Worm (Caenorhabditis elegans): ENCODE results near the gene chil-11.

The chil-11 gene

DNA sequence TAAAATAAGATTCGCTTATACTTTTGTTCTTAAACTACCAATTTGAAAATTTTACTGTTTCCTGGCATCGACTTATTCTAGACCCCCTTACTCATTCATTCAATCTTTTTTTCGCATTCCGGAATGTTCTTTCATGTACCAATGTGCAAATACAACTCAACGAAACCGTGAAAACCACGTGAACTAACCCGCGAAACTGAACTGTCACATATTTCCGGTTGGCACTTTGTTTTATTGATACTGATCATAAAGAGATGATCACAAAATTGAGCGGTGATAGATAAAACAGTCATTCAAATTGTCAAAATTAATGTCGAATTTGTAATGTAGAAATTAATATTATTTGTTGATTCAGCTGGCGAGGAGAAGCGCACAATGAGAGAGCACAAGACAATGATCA, 14.8 kb downstream of the chil-11 start:
- TF ChIP-seq unc-39 (tag; optimal IDR thresholded peaks at IDR 0.05): no peak

DNA sequence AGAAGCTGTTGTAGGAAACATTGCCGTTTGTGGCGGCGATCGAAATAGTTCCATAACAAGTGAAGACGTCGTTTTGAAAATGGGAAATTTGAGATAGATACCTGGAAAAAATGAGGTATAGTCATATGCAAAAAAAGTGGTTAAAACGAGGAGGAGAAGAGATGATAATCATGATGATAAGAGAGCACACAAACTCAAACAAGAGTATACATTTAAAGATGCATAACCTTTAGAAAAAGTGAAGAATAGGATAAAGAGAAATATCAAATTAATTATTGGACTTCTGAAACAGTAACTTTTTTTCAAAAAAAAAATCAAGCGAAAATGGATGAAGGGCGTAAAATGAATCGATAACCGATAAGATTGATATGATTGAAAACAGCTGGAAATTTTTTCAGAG, 16.6 kb downstream of the chil-11 start, which contains the start of gene nhr-46:
nhr-46 (minus strand) TSS at position 101 of the 400 bp plus-strand sequence.
- TF ChIP-seq sem-2 (GFP tag; optimal IDR thresholded peaks at IDR 0.05) (no peak), nhr-28 (tag; optimal IDR thresholded peaks at IDR 0.05) (no peak), tbx-8 (GFP tag; optimal IDR thresholded peaks at IDR 0.05) (no peak), nhr-2 (tag; optimal IDR thresholded peaks at IDR 0.05) (no peak), ceh-43 (GFP tag; optimal IDR thresholded peaks at IDR 0.05) (no peak), ham-2 (GFP tag; optimal IDR thresholded peaks at IDR 0.05) (no peak), ceh-39 (tag; optimal IDR thresholded peaks at IDR 0.05) (no peak), lsy-2 (tag; optimal IDR thresholded peaks at IDR 0.05) (no peak), M03D4.4 (tag; optimal IDR thresholded peaks at IDR 0.05) (no peak), bed-3 (GFP tag; optimal IDR thresholded peaks at IDR 0.05) (no peak), elt-3 (tag; optimal IDR thresholded peaks at IDR 0.05) (no peak), blmp-1 (tag; optimal IDR thresholded peaks at IDR 0.05) (no peak), nhr-237 (tag; optimal IDR thresholded peaks at IDR 0.05) (no peak), unc-62 (GFP tag; optimal IDR thresholded peaks at IDR 0.05) (no peak), lin-13 (tag; optimal IDR thresholded peaks at IDR 0.05) (no peak), mab-5 (tag; optimal IDR thresholded peaks at IDR 0.05) (no peak), drap-1 (GFP tag; optimal IDR thresholded peaks at IDR 0.05) (no peak), pha-4 (tag; optimal IDR thresholded peaks at IDR 0.05) (no peak), unc-39 (tag; optimal IDR thresholded peaks at IDR 0.05) (no peak), ztf-11 (tag; optimal IDR thresholded peaks at IDR 0.05) (no peak)

DNA sequence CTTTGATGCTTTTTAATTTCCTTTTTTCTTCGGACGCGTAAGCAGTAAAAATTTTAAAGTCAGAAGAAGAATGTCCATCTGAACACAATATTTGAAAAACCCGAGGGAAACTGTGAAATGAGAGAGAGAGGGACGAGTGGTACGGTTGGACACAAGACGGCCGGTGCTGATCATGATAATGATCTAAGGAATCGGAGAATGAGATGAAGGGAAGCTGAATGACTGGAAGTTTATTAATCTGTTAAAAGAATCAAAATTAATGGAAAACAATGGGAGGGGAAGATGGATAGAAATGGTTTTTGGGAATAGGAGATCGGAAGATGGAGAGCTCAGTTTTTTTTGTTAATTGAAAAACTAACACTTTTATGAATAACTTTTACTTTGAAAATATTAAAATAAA, 17.6 kb downstream of the chil-11 start:
- TF ChIP-seq unc-120 (tag; optimal IDR thresholded peaks at IDR 0.05; ENCODE audit: poor library complexity, severe bottlenecking) (no peak), elt-1 (tag; optimal IDR thresholded peaks at IDR 0.05; ENCODE audit: borderline replicate concordance, insufficient read depth) (peak; percentile 66)

DNA sequence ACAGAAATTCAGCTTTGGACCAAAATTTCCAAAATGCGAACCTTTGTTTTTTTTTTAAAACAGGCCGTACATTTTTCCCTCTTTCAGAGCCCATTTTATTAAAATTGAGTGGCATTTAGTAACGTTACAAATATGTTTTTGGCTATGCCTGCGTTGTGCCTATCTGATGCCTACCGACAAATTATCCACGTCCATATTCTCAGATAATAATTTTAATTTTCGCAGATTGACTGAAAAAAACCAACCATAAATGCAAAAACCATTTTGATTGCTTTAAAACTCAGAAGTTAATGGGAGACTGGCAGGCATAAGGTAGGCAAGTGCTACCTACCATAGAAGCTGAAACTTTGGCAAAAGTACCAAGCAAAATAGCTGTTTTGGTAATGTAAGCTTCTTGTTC, 19.5 kb downstream of the chil-11 start:
- TF ChIP-seq lin-13 (tag; optimal IDR thresholded peaks at IDR 0.05): no peak
- no peak for TF ChIP-seq mls-2 (tag; optimal IDR thresholded peaks at IDR 0.05)
- TF ChIP-seq zip-8 (tag; optimal IDR thresholded peaks at IDR 0.05): no peak
- no peak for TF ChIP-seq nhr-2 (tag; optimal IDR thresholded peaks at IDR 0.05)
- TF ChIP-seq hlh-1 (tag; optimal IDR thresholded peaks at IDR 0.05): no peak
- TF ChIP-seq ceh-83 (GFP tag; optimal IDR thresholded peaks at IDR 0.05): no peak

DNA sequence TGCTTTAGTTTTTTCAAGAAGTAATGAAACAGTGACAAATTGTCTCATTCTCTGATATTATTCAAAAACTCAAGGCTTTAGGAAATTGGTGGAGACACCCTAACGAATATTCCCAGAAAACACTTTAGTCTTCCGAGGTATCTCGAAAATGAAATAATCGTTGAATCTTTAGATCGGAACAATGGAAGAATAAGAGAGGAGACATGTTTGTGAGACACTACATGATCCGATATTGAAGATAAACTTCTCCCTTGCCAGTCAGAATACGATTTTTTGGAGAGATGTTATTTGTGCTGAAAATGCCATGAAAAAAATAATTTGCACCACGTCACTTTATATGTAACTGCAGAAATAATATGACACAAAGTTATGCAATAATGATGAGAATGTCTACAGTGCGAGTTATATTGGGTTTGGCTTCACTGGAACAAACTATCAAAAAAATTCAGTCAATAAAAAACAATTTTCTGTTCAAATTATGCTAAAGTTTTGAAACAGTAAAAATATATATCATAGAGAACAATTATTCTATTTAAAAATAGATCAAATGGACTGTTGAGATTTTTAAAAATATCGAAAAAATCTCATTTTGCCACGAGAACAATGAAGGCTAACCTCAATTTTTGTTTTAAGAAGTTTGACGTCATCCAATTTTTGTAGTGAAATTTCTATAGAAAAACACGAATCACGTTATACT, 20.2 kb downstream of the chil-11 start:
- TF ChIP-seq elt-1 (tag; optimal IDR thresholded peaks at IDR 0.05; ENCODE audit: borderline replicate concordance, insufficient read depth): peak; percentile 85
- TF ChIP-seq mls-2 (tag; optimal IDR thresholded peaks at IDR 0.05): no peak

DNA sequence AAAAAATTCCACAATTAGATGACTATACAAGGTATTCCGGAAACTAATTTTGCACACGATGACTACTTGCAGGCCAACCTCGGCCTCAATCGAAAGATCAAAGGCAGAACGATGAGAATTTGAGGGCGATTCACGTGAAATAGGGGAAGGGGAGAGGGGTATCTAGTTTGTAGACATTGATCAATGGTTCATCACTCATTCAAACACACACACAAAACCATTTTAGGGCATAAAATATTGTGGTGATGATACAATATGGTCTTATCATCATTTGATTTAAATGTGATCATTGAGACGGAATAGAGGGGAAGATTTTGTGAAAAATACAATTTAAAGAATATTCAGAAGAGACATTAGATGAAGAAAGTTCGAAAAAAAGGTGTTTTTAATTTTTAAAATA, 21.6 kb downstream of the chil-11 start:
- TF ChIP-seq nhr-2 (tag; optimal IDR thresholded peaks at IDR 0.05) (no peak), bed-3 (GFP tag; optimal IDR thresholded peaks at IDR 0.05) (no peak), nhr-237 (tag; optimal IDR thresholded peaks at IDR 0.05) (no peak), unc-120 (tag; optimal IDR thresholded peaks at IDR 0.05; ENCODE audit: poor library complexity, severe bottlenecking) (no peak), drap-1 (GFP tag; optimal IDR thresholded peaks at IDR 0.05) (no peak), snpc-4 (tag; optimal IDR thresholded peaks at IDR 0.05) (no peak), zip-8 (tag; optimal IDR thresholded peaks at IDR 0.05) (no peak), tbx-8 (GFP tag; optimal IDR thresholded peaks at IDR 0.05) (no peak), sptf-1 (tag; optimal IDR thresholded peaks at IDR 0.05) (no peak), cnd-1 (tag; optimal IDR thresholded peaks at IDR 0.05) (no peak), ztf-11 (tag; optimal IDR thresholded peaks at IDR 0.05) (no peak), lin-13 (tag; optimal IDR thresholded peaks at IDR 0.05) (no peak), hlh-1 (tag; optimal IDR thresholded peaks at IDR 0.05) (no peak), nhr-28 (tag; optimal IDR thresholded peaks at IDR 0.05) (no peak), lsy-2 (tag; optimal IDR thresholded peaks at IDR 0.05) (no peak), mab-5 (tag; optimal IDR thresholded peaks at IDR 0.05) (no peak), nhr-12 (tag; optimal IDR thresholded peaks at IDR 0.05) (no peak), pha-4 (tag; optimal IDR thresholded peaks at IDR 0.05) (no peak), ces-1 (GFP tag; optimal IDR thresholded peaks at IDR 0.05) (no peak), elt-1 (tag; optimal IDR thresholded peaks at IDR 0.05; ENCODE audit: borderline replicate concordance, insufficient read depth) (no peak)
